Fruit fly (Drosophila melanogaster) whole organism, prepupa: Measurements from ENCODE around the gene CG32371.

Experiments used
- Blimp-1 ChIP-seq: fragments of 200-800 bp; sonication (Bioruptor generic); optimal IDR thresholded peaks from 3 replicates; lab custom pipeline; 2017; ENCODE audit warnings: missing biosample characterization, missing genetic modification characterization, mild to moderate bottlenecking, moderate library complexity, missing genetic modification reagents
- CG10631 ChIP-seq: fragments of 200-800 bp; sonication (Bioruptor generic); optimal IDR thresholded peaks from 2 replicates; lab custom pipeline; 2016; ENCODE audit warnings: missing biosample characterization, missing genetic modification characterization
- CG10669 ChIP-seq: fragments of 200-800 bp; sonication (Bioruptor generic); optimal IDR thresholded peaks from 3 replicates; lab custom pipeline; 2018; ENCODE audit warnings: missing biosample characterization, mild to moderate bottlenecking, missing genetic modification characterization, moderate library complexity
- CG11294 ChIP-seq: fragments of 200-800 bp; sonication (Bioruptor generic); IDR thresholded peaks from 2 replicates; pipeline ENCODE4 v1.3.6; 2022; ENCODE audit warnings: missing biosample characterization, missing genetic modification characterization
- CG11762 ChIP-seq: fragments of 200-800 bp; sonication (Bioruptor generic); optimal IDR thresholded peaks from 3 replicates; lab custom pipeline; 2016; ENCODE audit warnings: missing biosample characterization, missing genetic modification characterization; ENCODE audit not compliant: insufficient read depth
- CG11902 ChIP-seq: fragments of 200-800 bp; sonication (Bioruptor generic); optimal IDR thresholded peaks from 3 replicates; lab custom pipeline; 2016; ENCODE audit warnings: missing biosample characterization, missing genetic modification characterization
- CG16779 ChIP-seq: fragments of 200-800 bp; sonication (Bioruptor generic); optimal IDR thresholded peaks from 3 replicates; lab custom pipeline; 2017; ENCODE audit warnings: missing biosample characterization, mild to moderate bottlenecking, missing genetic modification characterization
- CG3032 ChIP-seq: fragments of 200-800 bp; optimal IDR thresholded peaks from 2 replicates; lab custom pipeline; 2019; ENCODE audit warnings: missing biosample characterization, mild to moderate bottlenecking, missing genetic modification characterization, moderate library complexity
- CG31627 ChIP-seq: fragments of 200-800 bp; sonication (Bioruptor generic); optimal IDR thresholded peaks from 3 replicates; lab custom pipeline; 2016; ENCODE audit warnings: missing biosample characterization, missing genetic modification characterization
- CG32006 ChIP-seq: fragments of 200-800 bp; sonication (Bioruptor generic); optimal IDR thresholded peaks from 3 replicates; lab custom pipeline; 2017; ENCODE audit warnings: missing biosample characterization, mild to moderate bottlenecking, missing genetic modification characterization
- CG3919 ChIP-seq: fragments of 200-800 bp; sonication (Bioruptor generic); optimal IDR thresholded peaks from 3 replicates; lab custom pipeline; 2016; ENCODE audit warnings: missing biosample characterization, missing genetic modification characterization
- CG6854 ChIP-seq: fragments of 200-800 bp; sonication (Bioruptor generic); optimal IDR thresholded peaks from 2 replicates; lab custom pipeline; 2017; ENCODE audit warnings: missing biosample characterization, mild to moderate bottlenecking, missing genetic modification characterization
- CG7368 ChIP-seq: fragments of 200-800 bp; sonication (Bioruptor generic); optimal IDR thresholded peaks from 3 replicates; lab custom pipeline; 2016; ENCODE audit warnings: missing biosample characterization, missing genetic modification characterization
- CG8119 ChIP-seq: fragments of 200-800 bp; sonication (Bioruptor generic); IDR thresholded peaks from 3 replicates; pipeline ENCODE4 v1.3.6; 2022; ENCODE audit warnings: missing biosample characterization, missing genetic modification characterization
- CG8632 ChIP-seq: fragments of 200-800 bp; sonication (Bioruptor generic); optimal IDR thresholded peaks from 3 replicates; lab custom pipeline; 2016; ENCODE audit warnings: missing biosample characterization, missing genetic modification characterization
- Eip78C ChIP-seq: fragments of 200-800 bp; sonication (Bioruptor generic); peaks from one replicate; lab custom pipeline; 2016; ENCODE audit warnings: missing biosample characterization, missing genetic modification characterization
- Ets96B ChIP-seq: fragments of 200-800 bp; optimal IDR thresholded peaks from 2 replicates; lab custom pipeline; 2019; ENCODE audit warnings: missing biosample characterization, mild to moderate bottlenecking, missing genetic modification characterization, moderate library complexity
- Hr39 ChIP-seq: fragments of 200-800 bp; sonication (Bioruptor generic); optimal IDR thresholded peaks from 2 replicates; lab custom pipeline; 2016; ENCODE audit warnings: missing biosample characterization, missing genetic modification characterization
- Lpt ChIP-seq: fragments of 200-800 bp; sonication (Bioruptor generic); optimal IDR thresholded peaks from 3 replicates; lab custom pipeline; 2016; ENCODE audit warnings: missing biosample characterization, missing genetic modification characterization
- Smox ChIP-seq: fragments of 200-800 bp; sonication (Bioruptor generic); optimal IDR thresholded peaks from 3 replicates; lab custom pipeline; 2016; ENCODE audit warnings: missing biosample characterization, missing genetic modification characterization
- achi ChIP-seq: fragments of 200-800 bp; sonication (Bioruptor generic); optimal IDR thresholded peaks from 3 replicates; lab custom pipeline; 2016; ENCODE audit warnings: missing biosample characterization, missing genetic modification characterization
- acj6 ChIP-seq: fragments of 200-800 bp; sonication (Bioruptor generic); optimal IDR thresholded peaks from 3 replicates; lab custom pipeline; 2016; ENCODE audit warnings: missing biosample characterization, missing genetic modification characterization
- cyc ChIP-seq: fragments of 200-800 bp; sonication (Bioruptor generic); optimal IDR thresholded peaks from 3 replicates; lab custom pipeline; 2016; ENCODE audit warnings: missing biosample characterization, missing genetic modification characterization
- fd59A ChIP-seq: fragments of 200-800 bp; sonication (Bioruptor generic); optimal IDR thresholded peaks from 2 replicates; lab custom pipeline; 2017; ENCODE audit warnings: missing biosample characterization, mild to moderate bottlenecking, missing genetic modification characterization, missing genetic modification reagents
- fd85E ChIP-seq: fragments of 200-800 bp; sonication (Bioruptor generic); optimal IDR thresholded peaks from 3 replicates; lab custom pipeline; 2016; ENCODE audit warnings: missing biosample characterization, missing genetic modification characterization
- fkh ChIP-seq: fragments of 200-800 bp; sonication (Bioruptor generic); optimal IDR thresholded peaks from 3 replicates; lab custom pipeline; 2017; ENCODE audit warnings: missing biosample characterization, mild to moderate bottlenecking, missing genetic modification characterization, moderate library complexity
- pdm3 ChIP-seq: fragments of 200-800 bp; sonication (Bioruptor generic); optimal IDR thresholded peaks from 3 replicates; lab custom pipeline; 2016; ENCODE audit warnings: missing biosample characterization, missing genetic modification characterization
- salr ChIP-seq, 2 experiments: fragments of 200-800 bp; sonication (Bioruptor generic); optimal IDR thresholded peaks; 3 replicates each; lab custom pipeline; 2016 to 2018; ENCODE audit warnings: missing biosample characterization in 2 of 2, missing genetic modification characterization in 2 of 2, mild to moderate bottlenecking in 1 of 2
- spab ChIP-seq: fragments of 200-800 bp; sonication (Bioruptor generic); optimal IDR thresholded peaks from 2 replicates; lab custom pipeline; 2017; ENCODE audit warnings: missing biosample characterization, mild to moderate bottlenecking, missing genetic modification characterization, missing genetic modification reagents
- ss ChIP-seq, 2 experiments: fragments of 200-800 bp; sonication (Bioruptor generic); optimal IDR thresholded peaks; 2 replicates in 1 of 2; 3 replicates in 1 of 2; lab custom pipeline; 2017 to 2018; ENCODE audit warnings: mild to moderate bottlenecking in 2 of 2, missing biosample characterization in 2 of 2, missing genetic modification characterization in 2 of 2, moderate library complexity in 1 of 2
- svp ChIP-seq: fragments of 200-800 bp; sonication (Bioruptor generic); peaks from one replicate; lab custom pipeline; 2016; ENCODE audit warnings: missing biosample characterization, missing genetic modification characterization
- topi ChIP-seq: fragments of 200-800 bp; sonication (Bioruptor generic); optimal IDR thresholded peaks from 3 replicates; lab custom pipeline; 2016; ENCODE audit warnings: missing biosample characterization, missing genetic modification characterization
- vri ChIP-seq: fragments of 200-800 bp; sonication (Bioruptor generic); optimal IDR thresholded peaks from 3 replicates; lab custom pipeline; 2016; ENCODE audit warnings: missing biosample characterization, mild to moderate bottlenecking, missing genetic modification characterization

CG32371 gene

dm6 chr3L:7773529-7773928, 5.4 kb upstream of the CG32371 start:
- TF ChIP-seq CG16779 (tag; lab: Kevin White, UChicago) (no peak), Eip78C (GFP tag; lab: Kevin White, UChicago) (no peak), salr (GFP tag; optimal IDR thresholded peaks at IDR 0.05; lab: Kevin White, UChicago) (no peak), cyc (GFP tag; lab: Kevin White, UChicago) (no peak), fkh (GFP tag; lab: Kevin White, UChicago) (no peak), Blimp-1 (no peak), fd59A (GFP tag; lab: Kevin White, UChicago) (no peak), Lpt (GFP tag; lab: Kevin White, UChicago) (no peak), CG8119 (GFP tag; lab: Robert Waterston, UW) (no peak), CG11762 (GFP tag; lab: Kevin White, UChicago) (no peak), CG8632 (GFP tag; lab: Kevin White, UChicago) (no peak), CG10631 (no peak), CG32006 (GFP tag; lab: Kevin White, UChicago) (no peak), CG31627 (GFP tag; lab: Kevin White, UChicago) (no peak), CG3032 (tag; lab: Kevin White, UChicago) (no peak), ss (GFP tag; optimal IDR thresholded peaks at IDR 0.05; lab: Kevin White, UChicago) (no peak), CG11902 (GFP tag; lab: Kevin White, UChicago) (no peak), achi (no peak)
- TF ChIP-seq, all 60 proteins: peak for 0

dm6 chr3L:7772160-7772798, 4.1 kb upstream of the CG32371 start:
- TF ChIP-seq pdm3 (GFP tag; lab: Kevin White, UChicago) (no peak), CG16779 (tag; lab: Kevin White, UChicago) (peak; percentile 28), CG11294 (GFP tag; lab: Robert Waterston, UW) (no peak), CG11902 (GFP tag; lab: Kevin White, UChicago) (no peak), Smox (GFP tag; lab: Kevin White, UChicago) (no peak), Hr39 (GFP tag; lab: Kevin White, UChicago) (no peak), svp (GFP tag; lab: Kevin White, UChicago) (peak; percentile 46), fd85E (GFP tag; lab: Kevin White, UChicago) (no peak), CG7368 (GFP tag; lab: Kevin White, UChicago) (no peak), topi (GFP tag; lab: Kevin White, UChicago) (no peak), CG6854 (no peak), ss (GFP tag; optimal IDR thresholded peaks at IDR 0.05; lab: Kevin White, UChicago) (no peak)

dm6 chr3L:7759835-7760780, 8.0 kb downstream of the CG32371 start, which contains the start of gene Hn:
Gene Hn, plus strand, starts transcription at chr3L:7760453.
- TF ChIP-seq svp (GFP tag; lab: Kevin White, UChicago) (peak; percentile 97), ss (GFP tag; optimal IDR thresholded peaks at IDR 0.05; lab: Kevin White, UChicago) (no peak), acj6 (GFP tag; lab: Kevin White, UChicago) (no peak)

- TF ChIP-seq CG10631 (no peak), vri (GFP tag; lab: Kevin White, UChicago) (no peak), spab (GFP tag; lab: Kevin White, UChicago) (no peak), CG10669 (GFP tag; lab: Kevin White, UChicago) (no peak), CG3919 (GFP tag; lab: Kevin White, UChicago) (no peak), Ets96B (tag; lab: Kevin White, UChicago) (no peak)
Observed at dm6 chr3L:7754109-7754508, 14.0 kb downstream of the CG32371 start, which contains the start of gene CG7409. Gene CG7409, plus strand, starts transcription at chr3L:7754409.
